Fruit fly (Drosophila melanogaster): ENCODE results near the gene betaggt-I.
A peak's percentile ranks its signal among the peaks of the same experiment; 100 is the strongest.

The betaggt-I gene

dm6 chr2L:4906546-4907250 is 38.7 kb upstream of the betaggt-I start, which contains the start of gene snsl (continued):
- TF ChIP-seq dpn (GFP tag; optimal IDR thresholded peaks at IDR 0.05), result peak in 1 of 2 experiments; percentile 52
- TF ChIP-seq CG10654 (GFP tag; optimal IDR thresholded peaks at IDR 0.05), result peak; percentile 1
- TF ChIP-seq Hr51 (GFP tag; optimal IDR thresholded peaks at IDR 0.05), result peak in 1 of 2 experiments; percentile 92
- no peak for TF ChIP-seq pb (GFP tag; optimal IDR thresholded peaks at IDR 0.05)
- peak; percentile 62 for TF ChIP-seq fd3F (GFP tag; optimal IDR thresholded peaks at IDR 0.05)
- no peak for TF ChIP-seq ERR (GFP tag; optimal IDR thresholded peaks at IDR 0.05)
- TF ChIP-seq pan (optimal IDR thresholded peaks at IDR 0.05), result no peak
- peak in 1 of 2 experiments; percentile 47 for TF ChIP-seq pan (GFP tag; optimal IDR thresholded peaks at IDR 0.05 in 1 of 2, IDR thresholded peaks at IDR 0.05 in 1 of 2)
- no peak for TF ChIP-seq Doc2 (GFP tag; IDR thresholded peaks at IDR 0.05)
- TF ChIP-seq bbx (GFP tag; IDR thresholded peaks at IDR 0.05; ENCODE audit: partially characterized antibody), result no peak
- TF ChIP-seq CG1233 (GFP tag; optimal IDR thresholded peaks at IDR 0.05), result peak; percentile 16
- 0 out of 2 replicates have a peak, but pooled peaks have one; percentile 20 for TF ChIP-seq E2f2 (GFP tag; IDR thresholded peaks at IDR 0.05)
- TF ChIP-seq CG7556 (GFP tag; optimal IDR thresholded peaks at IDR 0.05), result peak; percentile 84
- no peak for TF ChIP-seq CG8765 (GFP tag; IDR thresholded peaks at IDR 0.05)
- TF ChIP-seq pfk (GFP tag; optimal IDR thresholded peaks at IDR 0.05), result no peak
- peak; percentile 1 for TF ChIP-seq Jarid2 (GFP tag; optimal IDR thresholded peaks at IDR 0.05)
- TF ChIP-seq nmo (GFP tag; optimal IDR thresholded peaks at IDR 0.05), result peak; percentile 79
- no peak for TF ChIP-seq exex (tag; optimal IDR thresholded peaks at IDR 0.05)
- TF ChIP-seq Chrac-16 (GFP tag; optimal IDR thresholded peaks at IDR 0.05), result no peak
- TF ChIP-seq ro (GFP tag; IDR thresholded peaks at IDR 0.05), result no peak
- peak; percentile 61 for TF ChIP-seq CG11695 (GFP tag; IDR thresholded peaks at IDR 0.05)
- TF ChIP-seq CG18619 (GFP tag; optimal IDR thresholded peaks at IDR 0.05), result peak; percentile 65
- TF ChIP-seq CG9215 (GFP tag; IDR thresholded peaks at IDR 0.05), result no peak
- peak; percentile 31; the same call in 1 of the 3 replicates for TF ChIP-seq CG34422 (GFP tag; IDR thresholded peaks at IDR 0.05)
- TF ChIP-seq CG6854 (GFP tag; optimal IDR thresholded peaks at IDR 0.05), result peak; percentile 10
- no peak for TF ChIP-seq CG33213 (GFP tag; optimal IDR thresholded peaks at IDR 0.05)
- peak; percentile 10 for TF ChIP-seq CG15696 (tag; optimal IDR thresholded peaks at IDR 0.05)
- TF ChIP-seq Nf-YC (tag; optimal IDR thresholded peaks at IDR 0.05), result peak; percentile 81
- TF ChIP-seq Fer1 (GFP tag; optimal IDR thresholded peaks at IDR 0.05), result peak; percentile 59
- peak; percentile 67 for TF ChIP-seq D19A (tag; optimal IDR thresholded peaks at IDR 0.05)
- TF ChIP-seq CTCF (GFP tag; optimal IDR thresholded peaks at IDR 0.05), result no peak
- peak; percentile 63 for TF ChIP-seq Ptx1 (GFP tag; IDR thresholded peaks at IDR 0.05)
- TF ChIP-seq jing (GFP tag; optimal IDR thresholded peaks at IDR 0.05), result no peak
- TF ChIP-seq HLH3B (GFP tag; IDR thresholded peaks at IDR 0.05), result peak; percentile 38; the same call in 1 of the 2 replicates
- TF ChIP-seq CG3838 (GFP tag; optimal IDR thresholded peaks at IDR 0.05), result no peak
- no peak for TF ChIP-seq CG14860 (GFP tag; IDR thresholded peaks at IDR 0.05; ENCODE audit: partially characterized antibody)
- TF ChIP-seq CG15269 (tag; optimal IDR thresholded peaks at IDR 0.05), result peak; percentile 85
- peak; percentile 77 for TF ChIP-seq nerfin-1 (tag; optimal IDR thresholded peaks at IDR 0.05)
- no peak for TF ChIP-seq wor (GFP tag; IDR thresholded peaks at IDR 0.05)
- TF ChIP-seq Elba2 (GFP tag; optimal IDR thresholded peaks at IDR 0.05), result no peak
- no peak for TF ChIP-seq psq (GFP tag; optimal IDR thresholded peaks at IDR 0.05)
- TF ChIP-seq HHEX (GFP tag; optimal IDR thresholded peaks at IDR 0.05), result peak; percentile 23
- no peak for TF ChIP-seq chif (GFP tag; optimal IDR thresholded peaks at IDR 0.05)
- peak; percentile 3 for TF ChIP-seq CG6765 (GFP tag; optimal IDR thresholded peaks at IDR 0.05)
- no peak for TF ChIP-seq Aef1 (GFP tag; IDR thresholded peaks at IDR 0.05)
- TF ChIP-seq ewg (GFP tag; optimal IDR thresholded peaks at IDR 0.05), result no peak
- peak; percentile 41 for TF ChIP-seq CG3281 (GFP tag; optimal IDR thresholded peaks at IDR 0.05)
- no peak for TF ChIP-seq CG8089 (GFP tag; optimal IDR thresholded peaks at IDR 0.05)
- no peak for TF ChIP-seq CG1832 (GFP tag; optimal IDR thresholded peaks at IDR 0.05)
- no peak for TF ChIP-seq disco-r (GFP tag; optimal IDR thresholded peaks at IDR 0.05)

Data from whole organism, embryonic.